Worm (Caenorhabditis elegans) whole organism, L1 larva: ENCODE results near the gene W04H10.1.
A peak's percentile ranks its signal among the peaks of the same experiment; 100 is the strongest.
"Not testable (repeated sequence)": the region's sequence is repeated elsewhere in the genome, so short reads cannot be mapped to it uniquely, and the experiment has no call there.

Source experiments
- C34B4.2 ChIP-seq: sonication (generic microtip); optimal IDR thresholded peaks from 2 replicates; lab custom pipeline; 2017; ENCODE audit warnings: mild to moderate bottlenecking, missing genetic modification characterization, missing compliant biosample characterization
- aha-1 ChIP-seq: fragments of 150-350 bp; optimal IDR thresholded peaks from 2 replicates; lab custom pipeline; 2014; ENCODE audit warnings: missing biosample characterization, missing genetic modification characterization
- aly-2 ChIP-seq: fragments of 150-350 bp; optimal IDR thresholded peaks from 2 replicates; lab custom pipeline; 2014; ENCODE audit warnings: missing biosample characterization, missing genetic modification characterization
- ama-1 ChIP-seq: fragments of 150-350 bp; optimal IDR thresholded peaks from 2 replicates; lab custom pipeline; 2014
- blmp-1 ChIP-seq: fragments of 150-350 bp; optimal IDR thresholded peaks from 2 replicates; lab custom pipeline; 2014; ENCODE audit warnings: missing biosample characterization, missing genetic modification characterization
- ceh-82 ChIP-seq, 3 experiments: fragments of 150-350 bp in 1 of 3; sonication (generic microtip) in 2 of 3; optimal IDR thresholded peaks; 2 replicates each; lab custom pipeline; 2014 to 2017; ENCODE audit warnings: missing biosample characterization in 3 of 3, missing genetic modification characterization in 3 of 3
- ceh-88 ChIP-seq: fragments of 200-800 bp; sonication (Bioruptor generic); IDR thresholded peaks from 2 replicates; pipeline ENCODE4 v1.3.6; 2022; ENCODE audit warnings: missing genetic modification characterization, missing compliant biosample characterization
- ces-1 ChIP-seq: fragments of 150-350 bp; optimal IDR thresholded peaks from 2 replicates; lab custom pipeline; 2014; ENCODE audit warnings: missing biosample characterization, missing genetic modification reagents, missing genetic modification characterization
- dsc-1 ChIP-seq: sonication (generic microtip); optimal IDR thresholded peaks from 2 replicates; lab custom pipeline; 2016; ENCODE audit warnings: mild to moderate bottlenecking, missing genetic modification characterization, missing compliant biosample characterization
- efl-1 ChIP-seq, 4 experiments: fragments of 150-350 bp; optimal IDR thresholded peaks in 3 of 4; peaks in 1 of 4; 1 replicate in 1 of 4; 2 replicates in 3 of 4; lab custom pipeline; 2014; ENCODE audit warnings: missing biosample characterization in 2 of 4, missing genetic modification characterization in 2 of 4, missing genetic modification reagents in 2 of 4
- egl-13 ChIP-seq: sonication (generic microtip); optimal IDR thresholded peaks from 2 replicates; lab custom pipeline; 2016; ENCODE audit warnings: missing genotype, missing genetic modification reagents, missing genetic modification characterization, missing compliant biosample characterization
- elt-3 ChIP-seq, 6 experiments: fragments of 150-350 bp in 1 of 6; sonication (generic microtip); optimal IDR thresholded peaks; 2 replicates each; lab custom pipeline; 2017 to 2018; ENCODE audit warnings: missing biosample characterization in 6 of 6, missing genetic modification characterization in 6 of 6, inconsistent platforms in 1 of 6
- fkh-8 ChIP-seq: sonication (generic microtip); optimal IDR thresholded peaks from 2 replicates; lab custom pipeline; 2016; ENCODE audit warnings: mild to moderate bottlenecking, missing genetic modification characterization, missing compliant biosample characterization
- hpl-2 ChIP-seq: fragments of 150-350 bp; optimal IDR thresholded peaks from 2 replicates; lab custom pipeline; 2014; ENCODE audit warnings: missing biosample characterization, missing genetic modification reagents, missing genetic modification characterization
- isw-1 ChIP-seq: fragments of 200-800 bp; sonication (Bioruptor generic); IDR thresholded peaks from 2 replicates; pipeline ENCODE4 v1.3.6; 2022; ENCODE audit warnings: missing genetic modification characterization, missing compliant biosample characterization
- lin-13 ChIP-seq: fragments of 150-350 bp; optimal IDR thresholded peaks from 2 replicates; lab custom pipeline; 2014; ENCODE audit warnings: missing biosample characterization, missing genetic modification reagents, missing genetic modification characterization
- lin-14 ChIP-seq: fragments of 200-800 bp; sonication (Bioruptor generic); optimal IDR thresholded peaks from 2 replicates; lab custom pipeline; 2018; ENCODE audit warnings: mild to moderate bottlenecking, missing genetic modification characterization, moderate library complexity, missing compliant biosample characterization
- lin-35 ChIP-seq, 2 experiments: fragments of 150-350 bp; optimal IDR thresholded peaks; 2 replicates each; lab custom pipeline; 2014; ENCODE audit warnings: missing biosample characterization in 2 of 2, missing genetic modification characterization in 2 of 2, missing genetic modification reagents in 2 of 2
- mdl-1 ChIP-seq, 2 experiments: fragments of 150-350 bp; optimal IDR thresholded peaks; 2 replicates each; lab custom pipeline; 2014 to 2017; ENCODE audit warnings: missing biosample characterization in 2 of 2, missing genetic modification characterization in 2 of 2, inconsistent platforms in 1 of 2
- mep-1 ChIP-seq: fragments of 150-350 bp; optimal IDR thresholded peaks from 2 replicates; lab custom pipeline; 2014; ENCODE audit warnings: missing biosample characterization, missing genetic modification characterization
- nhr-11 ChIP-seq: fragments of 150-350 bp; optimal IDR thresholded peaks from 2 replicates; lab custom pipeline; 2014; ENCODE audit warnings: missing biosample characterization, missing genetic modification characterization
- nhr-71 ChIP-seq: sonication (generic microtip); optimal IDR thresholded peaks from 2 replicates; lab custom pipeline; 2016; ENCODE audit warnings: mild to moderate bottlenecking, missing genetic modification characterization, moderate library complexity, missing compliant biosample characterization
- nhr-84 ChIP-seq: sonication (generic microtip); optimal IDR thresholded peaks from 2 replicates; lab custom pipeline; 2017; ENCODE audit warnings: missing biosample characterization, missing genetic modification characterization
- nhr-90 ChIP-seq: sonication (generic microtip); optimal IDR thresholded peaks from 2 replicates; lab custom pipeline; 2016; ENCODE audit warnings: mild to moderate bottlenecking, missing genetic modification characterization, missing compliant biosample characterization; ENCODE audit not compliant: poor library complexity
- pag-3 ChIP-seq: sonication (generic microtip); optimal IDR thresholded peaks from 2 replicates; lab custom pipeline; 2017; ENCODE audit warnings: missing genetic modification characterization, mild to moderate bottlenecking, missing compliant biosample characterization, antibody characterized with exemption, borderline replicate concordance; ENCODE audit not compliant: insufficient read depth
- pqm-1 ChIP-seq: sonication (generic microtip); optimal IDR thresholded peaks from 3 replicates; lab custom pipeline; 2017; ENCODE audit warnings: missing biosample characterization, missing genetic modification characterization
- skn-1 ChIP-seq: fragments of 150-350 bp; optimal IDR thresholded peaks from 2 replicates; lab custom pipeline; 2014; ENCODE audit warnings: missing biosample characterization, missing genetic modification characterization
- snu-23 ChIP-seq: sonication (generic microtip); optimal IDR thresholded peaks from 2 replicates; lab custom pipeline; 2016; ENCODE audit warnings: missing genetic modification characterization, missing compliant biosample characterization
- sup-37 ChIP-seq: fragments of 200-800 bp; sonication (Bioruptor generic); optimal IDR thresholded peaks from 2 replicates; lab custom pipeline; 2018; ENCODE audit warnings: mild to moderate bottlenecking, missing genetic modification characterization, missing compliant biosample characterization
- swsn-7 ChIP-seq: sonication (generic microtip); optimal IDR thresholded peaks from 2 replicates; lab custom pipeline; 2016; ENCODE audit warnings: missing genetic modification characterization, missing compliant biosample characterization
- tbx-2 ChIP-seq: sonication (generic microtip); optimal IDR thresholded peaks from 2 replicates; lab custom pipeline; 2016; ENCODE audit warnings: missing genetic modification characterization, missing compliant biosample characterization
- tlp-1 ChIP-seq: fragments of 150-350 bp; optimal IDR thresholded peaks from 2 replicates; lab custom pipeline; 2014; ENCODE audit warnings: missing biosample characterization, missing genetic modification characterization
- unc-130 ChIP-seq: fragments of 150-350 bp; optimal IDR thresholded peaks from 2 replicates; lab custom pipeline; 2017; ENCODE audit warnings: missing biosample characterization, missing genetic modification characterization, inconsistent platforms
- unc-30 ChIP-seq: sonication (generic microtip); optimal IDR thresholded peaks from 2 replicates; lab custom pipeline; 2017; ENCODE audit warnings: missing biosample characterization, missing genetic modification characterization
- unc-62 ChIP-seq: fragments of 150-350 bp; optimal IDR thresholded peaks from 2 replicates; lab custom pipeline; 2014; ENCODE audit warnings: missing biosample characterization, missing genetic modification reagents, missing genetic modification characterization
- unc-86 ChIP-seq: sonication (generic microtip); optimal IDR thresholded peaks from 2 replicates; lab custom pipeline; 2016; ENCODE audit warnings: missing genetic modification characterization, missing compliant biosample characterization
- vab-15 ChIP-seq: sonication (generic microtip); optimal IDR thresholded peaks from 2 replicates; lab custom pipeline; 2017; ENCODE audit warnings: missing genotype, mild to moderate bottlenecking, missing genetic modification characterization, missing compliant biosample characterization
- xbp-1 ChIP-seq: sonication (generic microtip); optimal IDR thresholded peaks from 2 replicates; lab custom pipeline; 2016; ENCODE audit warnings: missing genetic modification characterization, missing compliant biosample characterization
- zag-1 ChIP-seq: fragments of 150-350 bp; optimal IDR thresholded peaks from 2 replicates; lab custom pipeline; 2014; ENCODE audit warnings: missing biosample characterization, missing genetic modification characterization

Gene W04H10.1

ce11 chrII:584321-584848 is 24.5 kb upstream of the W04H10.1 start, which contains the start of the genes W08F4.12 and W08F4.13:
Gene W08F4.12 (minus strand): TSS chrII:584421.
Gene W08F4.13 (plus strand): TSS chrII:584798.
- TF ChIP-seq tlp-1 (tag; lab: Kevin White, UChicago) (no peak), aly-2 (tag; lab: Kevin White, UChicago) (no peak), sup-37 (GFP tag; lab: Kevin White, UChicago) (no peak), ama-1 (lab: Kevin White, UChicago) (no peak), nhr-84 (tag; lab: Kevin White, UChicago) (no peak)

ce11 chrII:587533-587932 is 21.3 kb upstream of the W04H10.1 start, which contains the start of gene fbxb-34:
Gene fbxb-34 (plus strand): TSS chrII:587833.
- no peak for TF ChIP-seq hpl-2
- no peak for TF ChIP-seq lin-13 (GFP tag; lab: Kevin White, UChicago)
- TF ChIP-seq swsn-7 (tag; lab: Kevin White, UChicago), result no peak
- no peak for TF ChIP-seq vab-15 (tag; lab: Kevin White, UChicago)
- no peak for TF ChIP-seq pqm-1 (tag; lab: Kevin White, UChicago)
- TF ChIP-seq blmp-1 (tag; lab: Kevin White, UChicago), result no peak
- no peak for TF ChIP-seq mdl-1 (tag; optimal IDR thresholded peaks at IDR 0.05; lab: Kevin White, UChicago)
- no peak for TF ChIP-seq C34B4.2 (tag; lab: Kevin White, UChicago)
- TF ChIP-seq ces-1 (GFP tag; lab: Kevin White, UChicago), result no peak
- no peak for TF ChIP-seq aha-1
- TF ChIP-seq nhr-71 (tag; lab: Kevin White, UChicago), result no peak
- no peak for TF ChIP-seq unc-30
- no peak for TF ChIP-seq pag-3 (tag; lab: Kevin White, UChicago)
- no peak for TF ChIP-seq lin-14 (GFP tag; lab: Kevin White, UChicago)
- no peak for TF ChIP-seq skn-1
- no peak for TF ChIP-seq unc-130 (tag; lab: Kevin White, UChicago)

DNA sequence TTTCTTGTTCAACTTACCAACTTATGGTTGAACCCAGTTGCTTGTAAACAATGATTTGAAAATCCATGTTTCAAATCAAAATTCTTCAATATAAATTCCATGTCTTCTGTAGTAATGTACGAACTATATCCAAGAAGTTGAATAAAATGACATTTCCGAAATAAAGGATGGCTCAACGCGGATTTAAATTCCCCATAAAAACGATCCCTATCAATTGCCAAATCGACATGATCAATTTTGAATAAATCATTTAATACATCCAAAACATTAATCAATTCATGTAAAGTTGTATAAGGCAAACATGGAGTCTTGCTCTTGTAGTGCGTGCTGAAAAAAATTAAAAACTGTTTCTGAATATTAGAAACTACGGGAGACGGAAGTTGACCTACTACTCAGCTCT is 17.7 kb upstream of the W04H10.1 start, which contains the start of gene W08F4.10:
Gene W08F4.10, minus strand, starts transcription at position 101 of the 400 bp plus-strand sequence.
- TF ChIP-seq isw-1 (GFP tag; lab: Robert Waterston, UW) (no peak), ceh-88 (GFP tag; lab: Robert Waterston, UW) (no peak), efl-1 (optimal IDR thresholded peaks at IDR 0.05; lab: Kevin White, UChicago) (no peak), efl-1 (GFP tag; optimal IDR thresholded peaks at IDR 0.05 in 1 of 2; lab: Kevin White, UChicago) (peak in 1 of 2 experiments; percentile 13)

ce11 chrII:593221-593620 is 15.6 kb upstream of the W04H10.1 start, which contains the start of gene W08F4.1:
Gene W08F4.1 (plus strand): TSS chrII:593521.
- TF ChIP-seq elt-3 (tag; optimal IDR thresholded peaks at IDR 0.05; lab: Kevin White, UChicago); blmp-1 (tag; lab: Kevin White, UChicago); unc-86 (tag; lab: Kevin White, UChicago): not testable (repeated sequence)

DNA sequence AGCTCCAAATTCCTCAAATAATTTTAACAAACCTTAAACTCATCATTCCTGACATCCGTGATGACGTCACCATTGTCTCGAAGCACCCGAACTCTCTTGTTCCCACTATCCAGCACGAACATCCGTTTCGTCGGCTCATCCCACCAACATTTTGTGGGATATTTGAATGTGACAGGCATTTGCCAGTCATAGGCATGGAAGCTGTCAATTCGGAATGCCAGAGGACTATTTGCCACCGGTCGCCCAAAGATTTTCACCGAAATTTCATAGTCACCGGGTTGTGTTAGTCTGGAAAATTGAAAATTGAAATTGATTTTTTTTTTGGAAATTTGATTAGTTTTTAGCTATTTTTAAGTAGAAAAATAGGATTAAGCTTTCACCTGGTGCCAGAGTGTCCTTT is 12.2 kb upstream of the W04H10.1 start:
- TF ChIP-seq elt-3 (tag; optimal IDR thresholded peaks at IDR 0.05; lab: Kevin White, UChicago), result no peak
- TF ChIP-seq efl-1 (optimal IDR thresholded peaks at IDR 0.05; lab: Kevin White, UChicago), result no peak
- peak in 1 of 2 experiments; percentile 49 for TF ChIP-seq efl-1 (GFP tag; optimal IDR thresholded peaks at IDR 0.05 in 1 of 2; lab: Kevin White, UChicago)

DNA sequence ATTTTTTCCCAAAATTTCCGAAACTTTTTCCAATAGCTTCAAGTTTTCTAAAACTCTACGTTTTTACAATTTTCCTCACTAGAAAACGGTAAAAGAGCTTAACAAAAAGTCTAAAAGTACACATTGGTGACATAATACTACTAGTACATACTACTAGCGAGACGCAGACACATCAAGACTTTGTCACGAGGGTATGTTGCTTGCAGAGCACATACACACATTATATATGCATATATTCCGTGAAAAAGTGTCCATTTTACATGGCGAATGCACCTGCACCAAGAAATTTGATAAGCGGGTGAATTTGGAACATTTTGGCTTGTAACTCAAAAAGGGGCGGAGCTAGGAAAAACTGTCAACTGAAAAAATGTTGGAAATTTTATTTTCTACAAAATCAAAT is 7.6 kb upstream of the W04H10.1 start:
- TF ChIP-seq tbx-2 (peak; percentile 30), blmp-1 (tag; lab: Kevin White, UChicago) (no peak), nhr-11 (tag; lab: Kevin White, UChicago) (peak; percentile 6), swsn-7 (tag; lab: Kevin White, UChicago) (peak; percentile 49), sup-37 (GFP tag; lab: Kevin White, UChicago) (no peak), snu-23 (peak; percentile 34), efl-1 (optimal IDR thresholded peaks at IDR 0.05; lab: Kevin White, UChicago) (peak; percentile 53 to 57), efl-1 (GFP tag; optimal IDR thresholded peaks at IDR 0.05 in 1 of 2; lab: Kevin White, UChicago) (peak; percentile 39 to 93), zag-1 (tag; lab: Kevin White, UChicago) (no peak), lin-14 (GFP tag; lab: Kevin White, UChicago) (peak; percentile 71), unc-86 (tag; lab: Kevin White, UChicago) (peak; percentile 91), mep-1 (tag; lab: Kevin White, UChicago) (peak; percentile 51), skn-1 (peak; percentile 45), ceh-82 (tag; optimal IDR thresholded peaks at IDR 0.05; lab: Kevin White, UChicago) (peak in 2 of 3 experiments; percentile 4 to 36), xbp-1 (tag; lab: Kevin White, UChicago) (peak; percentile 34), lin-35 (GFP tag; optimal IDR thresholded peaks at IDR 0.05; lab: Kevin White, UChicago) (peak; percentile 26 to 51), fkh-8 (peak; percentile 78), egl-13 (peak; percentile 35), pag-3 (tag; lab: Kevin White, UChicago) (no peak), dsc-1 (tag; lab: Kevin White, UChicago) (peak; percentile 4), unc-62 (GFP tag; lab: Kevin White, UChicago) (no peak), mdl-1 (tag; optimal IDR thresholded peaks at IDR 0.05; lab: Kevin White, UChicago) (peak in 1 of 2 experiments; percentile 44), lin-13 (GFP tag; lab: Kevin White, UChicago) (peak; percentile 38), nhr-90 (peak; percentile 10)
